Fruit fly (Drosophila melanogaster): ENCODE measurements around the gene CycJ.

The CycJ gene

dm6 chr3L:3485088-3485710 lies 19.0 kb downstream of the CycJ start:
- TF ChIP-seq CG17801 (GFP tag; optimal IDR thresholded peaks at IDR 0.05; ENCODE audit: partially characterized antibody): no peak

- no peak for TF ChIP-seq CG17801 (GFP tag; optimal IDR thresholded peaks at IDR 0.05; ENCODE audit: partially characterized antibody)
These were observed 26.0 kb downstream of the CycJ start for dm6 chr3L:3492116-3492747.

- no peak for TF ChIP-seq CG17801 (GFP tag; optimal IDR thresholded peaks at IDR 0.05; ENCODE audit: partially characterized antibody)
These were observed 30.4 kb downstream of the CycJ start for dm6 chr3L:3496593-3496992.

dm6 chr3L:3503248-3503647 lies 37.0 kb downstream of the CycJ start:
- no peak for TF ChIP-seq CG17801 (GFP tag; optimal IDR thresholded peaks at IDR 0.05; ENCODE audit: partially characterized antibody)

- TF ChIP-seq CG17801 (GFP tag; optimal IDR thresholded peaks at IDR 0.05; ENCODE audit: partially characterized antibody): no peak
These were observed 46.3 kb downstream of the CycJ start, which contains the start of gene ImpE2 for dm6 chr3L:3512567-3512966. Gene ImpE2, minus strand, starts transcription at chr3L:3512681.

dm6 chr3L:3512998-3513397 lies 46.8 kb downstream of the CycJ start:
- TF ChIP-seq CG17801 (GFP tag; optimal IDR thresholded peaks at IDR 0.05; ENCODE audit: partially characterized antibody): no peak

- no peak for TF ChIP-seq CG17801 (GFP tag; optimal IDR thresholded peaks at IDR 0.05; ENCODE audit: partially characterized antibody)
These were observed 47.8 kb downstream of the CycJ start for dm6 chr3L:3514020-3514419.

dm6 chr3L:3515280-3516020 lies 49.2 kb downstream of the CycJ start, which contains the start of gene Eip63E:
Gene Eip63E, plus strand, starts transcription at chr3L:3515751.
- TF ChIP-seq CG17801 (GFP tag; optimal IDR thresholded peaks at IDR 0.05; ENCODE audit: partially characterized antibody): peak; percentile 80

dm6 chr3L:3516485-3516884 lies 50.3 kb downstream of the CycJ start:
- no peak for TF ChIP-seq CG17801 (GFP tag; optimal IDR thresholded peaks at IDR 0.05; ENCODE audit: partially characterized antibody)

Measured in ovary, adult (tissue).